Worm (Caenorhabditis elegans) whole organism, mixed stage, embryonic: ENCODE data around the gene F56F11.1.

Experiments used
- ces-1 ChIP-seq: fragments of 150-350 bp; optimal IDR thresholded peaks from 2 replicates; lab custom pipeline; 2014; ENCODE audit warnings: missing biosample characterization, missing genetic modification reagents, missing genetic modification characterization
- nhr-237 ChIP-seq: fragments of 150-350 bp; optimal IDR thresholded peaks from 2 replicates; lab custom pipeline; 2014; ENCODE audit warnings: missing biosample characterization, missing genetic modification characterization
- nhr-28 ChIP-seq: fragments of 150-350 bp; optimal IDR thresholded peaks from 2 replicates; lab custom pipeline; 2014; ENCODE audit warnings: missing biosample characterization, missing genetic modification characterization

DNA sequence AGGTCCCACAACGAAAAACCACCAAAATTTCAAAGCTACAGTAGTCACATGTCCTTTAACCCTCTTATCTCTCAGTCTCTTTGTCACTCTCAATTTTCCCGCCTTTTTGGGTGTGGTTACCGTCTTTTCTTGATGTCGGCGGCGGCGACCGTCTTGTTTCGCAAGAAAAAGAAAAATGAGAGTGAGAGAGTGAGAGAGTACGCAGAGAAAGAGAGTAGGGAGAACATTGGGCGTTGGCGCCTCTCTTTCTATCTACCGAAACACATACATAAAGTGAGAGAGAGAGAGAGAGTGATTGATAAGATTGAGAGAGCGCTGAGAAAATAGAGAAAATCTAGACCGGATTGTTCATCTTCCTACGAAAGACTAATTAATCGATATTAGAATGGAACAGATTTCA lies 15.6 kb upstream of the F56F11.1 start:
- TF ChIP-seq nhr-237 (tag; lab: Kevin White, UChicago) (no peak), ces-1 (no peak), nhr-28 (tag; lab: Kevin White, UChicago) (no peak)
